Worm (Caenorhabditis elegans) whole organism, L4 larva: ENCODE data around the gene ceh-58.

ENCODE experiments used
- F26F4.8 ChIP-seq: fragments of 200-800 bp; sonication (Bioruptor generic); conservative IDR thresholded peaks from 2 replicates; pipeline ENCODE4 v1.3.6; 2022; ENCODE audit warnings: missing genetic modification characterization, missing compliant biosample characterization
- F49E8.2 ChIP-seq: sonication (generic microtip); optimal IDR thresholded peaks from 2 replicates; lab custom pipeline; 2016; ENCODE audit warnings: missing compliant biosample characterization, mild to moderate bottlenecking, missing genetic modification characterization, borderline replicate concordance
- T20F7.1 ChIP-seq: fragments of 200-800 bp; sonication (Bioruptor generic); optimal IDR thresholded peaks from 2 replicates; lab custom pipeline; 2018; ENCODE audit warnings: mild to moderate bottlenecking, missing genetic modification characterization, missing compliant biosample characterization
- Y105C5A.15 ChIP-seq: fragments of 200-800 bp; sonication (Bioruptor generic); IDR thresholded peaks from 2 replicates; pipeline ENCODE4 v1.3.6; 2022; ENCODE audit warnings: missing genetic modification characterization, missing compliant biosample characterization
- aly-2 ChIP-seq: sonication (generic microtip); optimal IDR thresholded peaks from 2 replicates; lab custom pipeline; 2018; ENCODE audit warnings: missing biosample characterization, missing genetic modification characterization
- attf-4 ChIP-seq: sonication (generic microtip); optimal IDR thresholded peaks from 3 replicates; lab custom pipeline; 2017; ENCODE audit warnings: missing biosample characterization, missing genetic modification characterization
- ceh-28 ChIP-seq: fragments of 150-350 bp; optimal IDR thresholded peaks from 2 replicates; lab custom pipeline; 2014; ENCODE audit warnings: missing biosample characterization, missing genetic modification reagents, missing genetic modification characterization
- ceh-62 ChIP-seq: sonication (generic microtip); optimal IDR thresholded peaks from 2 replicates; lab custom pipeline; 2017; ENCODE audit warnings: missing biosample characterization, missing genetic modification characterization
- ces-1 ChIP-seq: fragments of 150-350 bp; sonication (generic microtip); optimal IDR thresholded peaks from 4 replicates; lab custom pipeline; 2014; ENCODE audit warnings: missing biosample characterization, missing genetic modification reagents, missing genetic modification characterization
- daf-8 ChIP-seq: fragments of 200-800 bp; sonication (Bioruptor generic); IDR thresholded peaks from 2 replicates; pipeline ENCODE4 v1.3.6; 2022; ENCODE audit warnings: missing genetic modification characterization, missing compliant biosample characterization
- dmd-6 ChIP-seq: fragments of 200-800 bp; sonication (Bioruptor generic); IDR thresholded peaks from 2 replicates; pipeline ENCODE4 v1.3.6; 2022; ENCODE audit warnings: missing genetic modification reagents, missing genetic modification characterization, missing compliant biosample characterization
- dpl-1 ChIP-seq: fragments of 150-350 bp; optimal IDR thresholded peaks from 2 replicates; lab custom pipeline; 2014; ENCODE audit warnings: missing biosample characterization, missing genetic modification reagents, missing genetic modification characterization
- dve-1 ChIP-seq: sonication (generic microtip); optimal IDR thresholded peaks from 2 replicates; lab custom pipeline; 2017; ENCODE audit warnings: antibody characterized with exemption, mild to moderate bottlenecking, missing genetic modification characterization, missing compliant biosample characterization; ENCODE audit not compliant: insufficient read depth
- hif-1 ChIP-seq, 2 experiments: sonication (generic microtip); optimal IDR thresholded peaks; 2 replicates each; lab custom pipeline; 2016 to 2017; ENCODE audit warnings: missing compliant biosample characterization in 2 of 2, missing genetic modification characterization in 2 of 2, missing genetic modification reagents in 2 of 2, missing genotype in 2 of 2, mild to moderate bottlenecking in 1 of 2
- hlh-11 ChIP-seq: fragments of 200-800 bp; sonication (Bioruptor generic); optimal IDR thresholded peaks from 2 replicates; lab custom pipeline; 2018; ENCODE audit warnings: mild to moderate bottlenecking, missing genetic modification characterization, missing compliant biosample characterization
- hmg-1.1 ChIP-seq: fragments of 200-800 bp; sonication (Bioruptor generic); IDR thresholded peaks from 2 replicates; pipeline ENCODE4 v1.3.6; 2022; ENCODE audit warnings: missing genetic modification reagents, missing genetic modification characterization, missing compliant biosample characterization
- lin-38 ChIP-seq: fragments of 200-800 bp; sonication (Bioruptor generic); IDR thresholded peaks from 2 replicates; pipeline ENCODE4 v1.3.6; 2022; ENCODE audit warnings: missing genetic modification reagents, missing genetic modification characterization, missing compliant biosample characterization
- lin-39 ChIP-seq: fragments of 150-350 bp; optimal IDR thresholded peaks from 2 replicates; lab custom pipeline; 2014; ENCODE audit warnings: missing biosample characterization, missing genetic modification reagents, missing genetic modification characterization
- madf-5 ChIP-seq, 2 experiments: fragments of 200-800 bp; sonication (Bioruptor generic); IDR thresholded peaks; 2 replicates each; pipeline ENCODE4 v1.3.6; 2022; ENCODE audit warnings: missing compliant biosample characterization in 2 of 2, missing genetic modification characterization in 2 of 2
- madf-9 ChIP-seq: fragments of 200-800 bp; sonication (Bioruptor generic); conservative IDR thresholded peaks from 2 replicates; pipeline ENCODE4 v1.3.6; 2022; ENCODE audit warnings: missing genetic modification reagents, missing genetic modification characterization, missing compliant biosample characterization
- mep-1 ChIP-seq: fragments of 150-350 bp; sonication (generic microtip); optimal IDR thresholded peaks from 3 replicates; lab custom pipeline; 2014; ENCODE audit warnings: missing biosample characterization, missing genetic modification characterization
- mes-2 ChIP-seq: sonication (generic microtip); optimal IDR thresholded peaks from 2 replicates; lab custom pipeline; 2016; ENCODE audit warnings: missing genotype, mild to moderate bottlenecking, missing genetic modification characterization, missing compliant biosample characterization; ENCODE audit not compliant: poor library complexity, severe bottlenecking
- mxl-2 ChIP-seq: fragments of 200-800 bp; sonication (Bioruptor generic); conservative IDR thresholded peaks from 2 replicates; pipeline ENCODE4 v1.3.6; 2022; ENCODE audit warnings: missing genetic modification reagents, missing genetic modification characterization, missing compliant biosample characterization
- nhr-111 ChIP-seq: fragments of 200-800 bp; sonication (Bioruptor generic); optimal IDR thresholded peaks from 2 replicates; lab custom pipeline; 2018; ENCODE audit warnings: mild to moderate bottlenecking, missing genetic modification characterization, missing compliant biosample characterization
- nhr-25 ChIP-seq: sonication (generic microtip); optimal IDR thresholded peaks from 2 replicates; lab custom pipeline; 2017; ENCODE audit warnings: missing genetic modification characterization, mild to moderate bottlenecking, missing compliant biosample characterization, antibody characterized with exemption, moderate library complexity, borderline replicate concordance; ENCODE audit not compliant: insufficient read depth
- nhr-28 ChIP-seq: fragments of 150-350 bp; optimal IDR thresholded peaks from 2 replicates; lab custom pipeline; 2014; ENCODE audit warnings: missing biosample characterization, missing genetic modification characterization
- nhr-77 ChIP-seq: fragments of 150-350 bp; optimal IDR thresholded peaks from 2 replicates; lab custom pipeline; 2014; ENCODE audit warnings: missing biosample characterization, missing genetic modification characterization
- pha-4 ChIP-seq, 2 experiments: fragments of 150-350 bp in 1 of 2; fragments of 200-800 bp in 1 of 2; sonication (Bioruptor generic) in 1 of 2; IDR thresholded peaks in 1 of 2; optimal IDR thresholded peaks in 1 of 2; 2 replicates each; pipeline versions ENCODE4 v1.3.6 to Lab custom; 2014 to 2022; ENCODE audit warnings: missing genetic modification characterization in 2 of 2, missing genetic modification reagents in 2 of 2, missing biosample characterization in 1 of 2, missing compliant biosample characterization in 1 of 2
- pqm-1 ChIP-seq: sonication (generic microtip); optimal IDR thresholded peaks from 2 replicates; lab custom pipeline; 2017; ENCODE audit warnings: missing biosample characterization, missing genetic modification characterization
- rbr-2 ChIP-seq: sonication (generic microtip); optimal IDR thresholded peaks from 2 replicates; lab custom pipeline; 2016; ENCODE audit warnings: missing genotype, missing genetic modification characterization, missing compliant biosample characterization
- set-16 ChIP-seq: fragments of 200-800 bp; sonication (Bioruptor generic); IDR thresholded peaks from 2 replicates; pipeline ENCODE4 v1.3.6; 2022; ENCODE audit warnings: missing genetic modification reagents, missing genetic modification characterization, missing compliant biosample characterization
- snpc-4 ChIP-seq: fragments of 150-350 bp; optimal IDR thresholded peaks from 2 replicates; lab custom pipeline; 2014; ENCODE audit warnings: missing biosample characterization, missing genetic modification characterization
- tra-1 ChIP-seq: fragments of 200-800 bp; sonication (Bioruptor generic); IDR thresholded peaks from 2 replicates; pipeline ENCODE4 v1.3.6; 2022; ENCODE audit warnings: missing genetic modification reagents, missing genetic modification characterization, missing compliant biosample characterization
- unc-62 ChIP-seq, 3 experiments: fragments of 150-350 bp in 1 of 3; sonication (generic microtip); optimal IDR thresholded peaks in 2 of 3; peaks in 1 of 3; 1 replicate in 1 of 3; 2 replicates in 2 of 3; lab custom pipeline; 2014 to 2017; ENCODE audit warnings: missing biosample characterization in 3 of 3, missing genetic modification characterization in 3 of 3, missing genetic modification reagents in 3 of 3, missing genotype in 1 of 3
- zag-1 ChIP-seq: fragments of 150-350 bp; optimal IDR thresholded peaks from 2 replicates; lab custom pipeline; 2014; ENCODE audit warnings: missing biosample characterization, missing genetic modification characterization
- zip-11 ChIP-seq: fragments of 200-800 bp; sonication (Bioruptor generic); IDR thresholded peaks from 2 replicates; pipeline ENCODE4 v1.3.6; 2022; ENCODE audit warnings: missing genetic modification characterization, missing compliant biosample characterization
- ztf-11 ChIP-seq: fragments of 150-350 bp; optimal IDR thresholded peaks from 2 replicates; lab custom pipeline; 2014; ENCODE audit warnings: missing biosample characterization, missing genetic modification characterization

Gene ceh-58

DNA sequence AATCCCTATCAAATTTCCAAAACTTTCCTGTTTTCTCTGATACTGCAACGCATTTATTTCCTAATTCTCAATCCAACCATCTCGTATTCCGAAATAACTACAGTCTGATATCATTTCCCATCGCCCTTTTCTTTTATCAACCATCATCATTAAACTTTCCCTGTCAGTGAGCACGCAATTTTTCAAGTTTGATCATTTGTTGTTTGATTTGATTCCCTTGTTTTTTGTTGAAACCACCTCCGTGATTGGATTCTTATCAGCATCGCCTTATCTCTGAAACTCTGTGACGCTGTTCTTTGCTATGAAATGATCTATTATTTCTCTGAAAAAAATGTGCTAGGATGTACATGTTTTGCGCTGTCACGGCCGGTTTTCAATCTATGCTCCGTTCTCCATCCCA is 33.6 kb upstream of the ceh-58 start (continued):
- TF ChIP-seq tra-1 (GFP tag; lab: Robert Waterston, UW) (peak; percentile 57; the same call in 1 of the 2 replicates), unc-62 (GFP tag; optimal IDR thresholded peaks at IDR 0.05 in 1 of 2; lab: Kevin White, UChicago) (peak in 1 of 2 experiments; percentile 62), unc-62 (tag; optimal IDR thresholded peaks at IDR 0.05; lab: Kevin White, UChicago) (no peak), nhr-28 (peak; percentile 82), ztf-11 (tag; lab: Kevin White, UChicago) (no peak), mxl-2 (GFP tag; lab: Robert Waterston, UW) (no peak), dve-1 (tag; lab: Kevin White, UChicago) (peak; percentile 47), rbr-2 (tag; lab: Kevin White, UChicago) (no peak), set-16 (GFP tag; lab: Robert Waterston, UW) (no peak), F49E8.2 (no peak), madf-9 (no peak), ceh-28 (no peak), nhr-77 (no peak), lin-38 (no peak), dmd-6 (peak; percentile 86), aly-2 (tag; lab: Kevin White, UChicago) (no peak), mes-2 (tag; lab: Kevin White, UChicago) (no peak), nhr-111 (GFP tag; lab: Kevin White, UChicago) (no peak), mep-1 (tag; lab: Kevin White, UChicago) (no peak), zag-1 (tag; lab: Kevin White, UChicago) (no peak), pqm-1 (tag; lab: Kevin White, UChicago) (peak; percentile 87), nhr-25 (no peak), ceh-62 (tag; lab: Kevin White, UChicago) (no peak), hif-1 (tag; optimal IDR thresholded peaks at IDR 0.05; lab: Kevin White, UChicago) (no peak), attf-4 (tag; lab: Kevin White, UChicago) (no peak), dpl-1 (GFP tag; lab: Kevin White, UChicago) (no peak), lin-39 (tag; lab: Kevin White, UChicago) (no peak), Y105C5A.15 (GFP tag; lab: Robert Waterston, UW) (no peak), daf-8 (GFP tag; lab: Robert Waterston, UW) (no peak)

DNA sequence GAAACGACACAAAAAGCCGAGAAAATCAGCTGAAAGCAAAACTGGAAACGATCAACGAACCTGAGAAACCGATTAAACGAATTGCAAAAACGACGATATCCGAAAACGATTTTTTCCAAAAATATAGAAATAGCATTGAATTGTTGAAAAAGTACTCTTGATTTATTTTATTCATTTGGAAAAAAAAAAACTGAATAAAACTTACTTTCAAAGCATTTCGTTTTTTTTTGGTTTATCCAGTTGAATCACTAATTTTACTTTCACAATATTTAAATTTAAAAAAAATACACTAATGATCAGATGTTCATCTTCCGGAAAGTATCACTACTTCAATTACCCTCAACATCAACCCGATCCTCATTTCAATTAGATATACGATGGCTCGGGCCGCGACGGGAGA is 27.2 kb upstream of the ceh-58 start, which contains the start of gene T09F3.5:
Gene T09F3.5 (plus strand): TSS at position 301 of the 400 bp plus-strand sequence.
- TF ChIP-seq F26F4.8 (GFP tag; lab: Robert Waterston, UW) (no peak), snpc-4 (no peak), ces-1 (GFP tag; lab: Kevin White, UChicago) (no peak), nhr-25 (no peak), zip-11 (GFP tag; lab: Robert Waterston, UW) (no peak), daf-8 (GFP tag; lab: Robert Waterston, UW) (no peak), ceh-62 (tag; lab: Kevin White, UChicago) (no peak), madf-5 (GFP tag; IDR thresholded peaks at IDR 0.05; lab: Robert Waterston, UW) (no peak), set-16 (GFP tag; lab: Robert Waterston, UW) (no peak), hlh-11 (no peak), T20F7.1 (GFP tag; lab: Kevin White, UChicago) (no peak), lin-39 (tag; lab: Kevin White, UChicago) (no peak), tra-1 (GFP tag; lab: Robert Waterston, UW) (no peak), mes-2 (tag; lab: Kevin White, UChicago) (no peak), pha-4 (GFP tag; IDR thresholded peaks at IDR 0.05; lab: Robert Waterston, UW) (no peak), pha-4 (tag; optimal IDR thresholded peaks at IDR 0.05; lab: Kevin White, UChicago) (no peak), mep-1 (tag; lab: Kevin White, UChicago) (no peak), hmg-1.1 (no peak)
